Fruit fly (Drosophila melanogaster): Measurements from ENCODE around the gene Irp-1A.

The Irp-1A gene

DNA sequence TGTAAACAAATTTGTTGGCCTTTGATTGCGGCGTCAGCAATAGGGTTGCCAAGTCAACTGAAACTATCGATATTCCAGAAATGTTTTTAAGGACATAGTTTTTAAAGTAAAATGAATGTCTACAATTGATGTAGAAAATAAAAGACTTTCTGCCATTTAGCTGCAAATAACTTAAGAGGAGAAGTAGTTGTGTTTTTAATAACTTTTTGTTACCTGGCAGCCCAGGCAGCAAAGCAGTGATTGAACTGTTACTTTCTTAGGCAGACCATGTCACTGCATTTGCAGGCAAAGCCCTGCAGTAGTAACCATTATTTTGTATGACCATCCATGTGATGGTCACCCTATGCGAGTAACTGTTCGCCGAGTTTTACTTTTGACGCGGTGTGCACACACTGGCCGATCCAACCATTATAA lies 26.2 kb upstream of the Irp-1A start, which contains the start of the genes rumi, CG7029 and Usp12-46 (continued):
- peak; percentile 100 for TF ChIP-seq CG14710 (tag; optimal IDR thresholded peaks at IDR 0.05)
- TF ChIP-seq dmrt11E (tag; optimal IDR thresholded peaks at IDR 0.05) = peak; percentile 87
- peak; percentile 75 for TF ChIP-seq CG7556 (GFP tag; optimal IDR thresholded peaks at IDR 0.05)
- TF ChIP-seq CG4328 (GFP tag; optimal IDR thresholded peaks at IDR 0.05) = peak; percentile 76
- TF ChIP-seq bowl (GFP tag; IDR thresholded peaks at IDR 0.05) = peak; percentile 66; the same call in 1 of the 2 replicates
- TF ChIP-seq maf-S (GFP tag; optimal IDR thresholded peaks at IDR 0.05) = peak; percentile 90
- TF ChIP-seq ase (GFP tag; IDR thresholded peaks at IDR 0.05) = peak; percentile 81
- TF ChIP-seq HmgD (GFP tag; optimal IDR thresholded peaks at IDR 0.05) = peak; percentile 98
- peak; percentile 71 for TF ChIP-seq CG17385 (GFP tag; optimal IDR thresholded peaks at IDR 0.05)
- peak; percentile 64 for TF ChIP-seq psq (GFP tag; optimal IDR thresholded peaks at IDR 0.05)
- peak; percentile 83 for TF ChIP-seq CG8290 (GFP tag; optimal IDR thresholded peaks at IDR 0.05)
- peak in 1 of 2 experiments; percentile 86 for TF ChIP-seq CG8290 (tag; optimal IDR thresholded peaks at IDR 0.05)
- TF ChIP-seq CG11504 (tag; optimal IDR thresholded peaks at IDR 0.05) = peak; percentile 87
- peak; percentile 68 for TF ChIP-seq vfl (GFP tag; optimal IDR thresholded peaks at IDR 0.05)
- TF ChIP-seq CG4282 (GFP tag; optimal IDR thresholded peaks at IDR 0.05) = peak; percentile 75
- TF ChIP-seq pb (GFP tag; optimal IDR thresholded peaks at IDR 0.05) = peak; percentile 80
- TF ChIP-seq sd (tag; optimal IDR thresholded peaks at IDR 0.05) = no peak
- peak; percentile 66 for TF ChIP-seq Fer2 (tag; optimal IDR thresholded peaks at IDR 0.05)
- TF ChIP-seq Hr78 (GFP tag; optimal IDR thresholded peaks at IDR 0.05) = no peak
- TF ChIP-seq slou (GFP tag; optimal IDR thresholded peaks at IDR 0.05) = peak; percentile 69
- peak; percentile 78 for TF ChIP-seq HLH4C (GFP tag; IDR thresholded peaks at IDR 0.05; ENCODE audit: partially characterized antibody)
- peak; percentile 72 for TF ChIP-seq btn (GFP tag; optimal IDR thresholded peaks at IDR 0.05)
- TF ChIP-seq mirr (GFP tag; optimal IDR thresholded peaks at IDR 0.05) = peak; percentile 69
- TF ChIP-seq CG10209 (GFP tag; optimal IDR thresholded peaks at IDR 0.05) = peak; percentile 84
- TF ChIP-seq CG12236 (GFP tag; optimal IDR thresholded peaks at IDR 0.05) = peak; percentile 77
- peak; percentile 78 for TF ChIP-seq Mes4 (GFP tag; optimal IDR thresholded peaks at IDR 0.05)
- no peak for TF ChIP-seq ash1 (GFP tag; optimal IDR thresholded peaks at IDR 0.05)
- peak; percentile 44; the same call in 1 of the 2 replicates for TF ChIP-seq CG42726 (GFP tag; IDR thresholded peaks at IDR 0.05; ENCODE audit: partially characterized antibody)
- TF ChIP-seq CG8924 (tag; optimal IDR thresholded peaks at IDR 0.05) = peak; percentile 87
- TF ChIP-seq ato (GFP tag; IDR thresholded peaks at IDR 0.05; ENCODE audit: partially characterized antibody) = peak; percentile 67
- TF ChIP-seq amos (GFP tag; IDR thresholded peaks at IDR 0.05; ENCODE audit: partially characterized antibody) = peak; percentile 72
- peak; percentile 69 for TF ChIP-seq Mrtf (GFP tag; IDR thresholded peaks at IDR 0.05)
- TF ChIP-seq shn (GFP tag; optimal IDR thresholded peaks at IDR 0.05) = peak; percentile 89
- peak; percentile 79 for TF ChIP-seq kay (GFP tag; optimal IDR thresholded peaks at IDR 0.05)
- no peak for TF ChIP-seq Vsx1 (GFP tag; optimal IDR thresholded peaks at IDR 0.05)
- no peak for TF ChIP-seq lov (optimal IDR thresholded peaks at IDR 0.05)
- TF ChIP-seq lov (GFP tag; IDR thresholded peaks at IDR 0.05) = peak; percentile 84; the same call in 2 of the 3 replicates
- peak in 1 of 3 experiments; percentile 84 for TF ChIP-seq lola (GFP tag; optimal IDR thresholded peaks at IDR 0.05)
- peak; percentile 43 for TF ChIP-seq trh (GFP tag; optimal IDR thresholded peaks at IDR 0.05)
- TF ChIP-seq emc (GFP tag; optimal IDR thresholded peaks at IDR 0.05) = peak; percentile 76
- TF ChIP-seq CG5245 (GFP tag; optimal IDR thresholded peaks at IDR 0.05) = peak; percentile 71
- TF ChIP-seq klu (GFP tag; IDR thresholded peaks at IDR 0.05) = peak; percentile 63
- peak; percentile 32; the same call in 1 of the 3 replicates for TF ChIP-seq jigr1 (GFP tag; IDR thresholded peaks at IDR 0.05)
- TF ChIP-seq CG12942 (GFP tag; optimal IDR thresholded peaks at IDR 0.05) = peak; percentile 76
- peak; percentile 81 for TF ChIP-seq Optix (GFP tag; IDR thresholded peaks at IDR 0.05)
- TF ChIP-seq CG14860 (GFP tag; IDR thresholded peaks at IDR 0.05; ENCODE audit: partially characterized antibody) = peak; percentile 58
- peak; percentile 87 to 93 for TF ChIP-seq chif (GFP tag; optimal IDR thresholded peaks at IDR 0.05)
- peak; percentile 79; the same call in 1 of the 2 replicates for TF ChIP-seq chm (GFP tag; IDR thresholded peaks at IDR 0.05)
- peak; percentile 86 for TF ChIP-seq CG8388 (GFP tag; optimal IDR thresholded peaks at IDR 0.05)
- peak; percentile 99 for TF ChIP-seq ranshi (GFP tag; IDR thresholded peaks at IDR 0.05)
